Worm (Caenorhabditis elegans): ENCODE results near the gene Y55B1AR.4.

- TF ChIP-seq ref-2 (tag; optimal IDR thresholded peaks at IDR 0.05) (no peak), pha-4 (tag; optimal IDR thresholded peaks at IDR 0.05) (no peak), elt-2 (tag; optimal IDR thresholded peaks at IDR 0.05) (no peak), ceh-6 (GFP tag; optimal IDR thresholded peaks at IDR 0.05) (no peak), ama-1 (optimal IDR thresholded peaks at IDR 0.05) (no peak), tbx-2 (tag; optimal IDR thresholded peaks at IDR 0.05) (no peak), fkh-10 (GFP tag; optimal IDR thresholded peaks at IDR 0.05) (no peak), F13H6.1 (tag; optimal IDR thresholded peaks at IDR 0.05) (no peak), pqm-1 (tag; optimal IDR thresholded peaks at IDR 0.05) (no peak), elt-4 (tag; optimal IDR thresholded peaks at IDR 0.05) (no peak)
Observed at ce11 chrIII:611900-612299, 6.6 kb upstream of the Y55B1AR.4 start.
